Worm (Caenorhabditis elegans) whole organism, midembryonic: Measurements from ENCODE around the gene R10D12.7.

Experiments
- T22C8.4 ChIP-seq: fragments of 200-800 bp; sonication (Bioruptor generic); IDR thresholded peaks from 2 replicates; pipeline ENCODE4 v1.3.6; 2022; ENCODE audit warnings: missing genetic modification characterization, missing compliant biosample characterization
- cog-1 ChIP-seq: sonication (generic microtip); optimal IDR thresholded peaks from 2 replicates; lab custom pipeline; 2016; ENCODE audit warnings: missing genetic modification characterization, missing compliant biosample characterization
- flt-1 ChIP-seq: fragments of 200-800 bp; sonication (Bioruptor generic); IDR thresholded peaks from 2 replicates; pipeline ENCODE4 v1.3.6; 2022; ENCODE audit warnings: missing genetic modification characterization, missing compliant biosample characterization
- klf-2 ChIP-seq: fragments of 200-800 bp; sonication (Bioruptor generic); conservative IDR thresholded peaks from 2 replicates; pipeline ENCODE4 v1.3.6; 2022; ENCODE audit warnings: missing genetic modification reagents, missing genetic modification characterization, missing compliant biosample characterization
- med-1 ChIP-seq: sonication (generic microtip); optimal IDR thresholded peaks from 2 replicates; lab custom pipeline; 2017; ENCODE audit warnings: missing genetic modification characterization, mild to moderate bottlenecking, missing compliant biosample characterization, antibody characterized with exemption, missing genetic modification reagents; ENCODE audit not compliant: insufficient read depth
- ref-1 ChIP-seq: fragments of 200-800 bp; sonication (Bioruptor generic); conservative IDR thresholded peaks from 2 replicates; pipeline ENCODE4 v1.3.6; 2022; ENCODE audit warnings: missing genetic modification reagents, missing genetic modification characterization, missing compliant biosample characterization
- ztf-23 ChIP-seq: fragments of 200-800 bp; sonication (Bioruptor generic); IDR thresholded peaks from 2 replicates; pipeline ENCODE4 v1.3.6; 2022; ENCODE audit warnings: missing genetic modification reagents, missing genetic modification characterization, missing compliant biosample characterization

DNA sequence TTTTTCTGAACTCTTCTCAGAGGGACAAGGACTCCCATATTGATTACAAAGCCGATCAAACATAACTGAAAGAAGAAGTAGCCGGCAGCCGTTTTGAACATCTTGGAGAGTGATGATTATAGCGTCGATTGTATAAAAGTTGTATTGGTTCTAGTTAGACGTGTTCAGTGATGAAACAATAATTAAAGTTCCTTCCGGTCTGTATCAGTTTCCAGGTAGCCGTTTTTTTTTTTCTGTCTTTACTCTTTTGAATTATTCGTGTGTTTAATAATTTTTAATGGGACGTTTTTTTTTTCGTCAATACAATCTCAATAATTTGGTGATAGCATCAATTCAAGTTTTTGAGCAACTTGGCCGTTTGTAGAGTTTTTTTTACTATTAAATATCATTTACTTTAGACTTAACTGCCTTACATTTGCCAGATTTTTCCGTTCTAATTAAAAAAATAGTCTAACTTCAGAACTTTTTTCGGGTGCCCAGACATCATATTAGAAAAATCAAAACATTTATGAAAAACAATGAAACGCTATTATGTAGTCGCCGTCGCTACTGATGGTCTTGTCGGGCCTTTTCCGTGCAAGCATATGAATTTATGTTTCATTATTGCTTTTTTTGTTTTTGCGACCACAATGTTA, 3.4 kb upstream of the R10D12.7 start, which contains the start of the genes srx-10 and clec-226:
- TF ChIP-seq med-1 (no peak), ref-1 (GFP tag; lab: Robert Waterston, UW) (no peak), T22C8.4 (GFP tag; lab: Robert Waterston, UW) (no peak), flt-1 (GFP tag; lab: Robert Waterston, UW) (no peak), klf-2 (GFP tag; lab: Robert Waterston, UW) (no peak), cog-1 (tag; lab: Kevin White, UChicago) (no peak), ztf-23 (GFP tag; lab: Robert Waterston, UW) (no peak)
